Worm (Caenorhabditis elegans) whole organism, early embryonic: ENCODE measurements around the gene nhr-3.
A peak's percentile ranks its signal among the peaks of the same experiment; 100 is the strongest.

ENCODE experiments used
- B0310.2 ChIP-seq: sonication (generic microtip); optimal IDR thresholded peaks from 2 replicates; lab custom pipeline; 2016; ENCODE audit warnings: mild to moderate bottlenecking, missing genetic modification characterization, missing compliant biosample characterization
- F13C5.2 ChIP-seq: sonication (generic microtip); optimal IDR thresholded peaks from 2 replicates; lab custom pipeline; 2017; ENCODE audit warnings: mild to moderate bottlenecking, missing genetic modification characterization, inconsistent platforms, missing compliant biosample characterization
- aly-1 ChIP-seq: sonication (generic microtip); optimal IDR thresholded peaks from 2 replicates; lab custom pipeline; 2016; ENCODE audit warnings: missing genetic modification characterization, missing compliant biosample characterization
- ama-1 ChIP-seq: fragments of 150-350 bp; optimal IDR thresholded peaks from 2 replicates; lab custom pipeline; 2014
- ceh-13 ChIP-seq: fragments of 200-800 bp; sonication (Bioruptor generic); optimal IDR thresholded peaks from 2 replicates; lab custom pipeline; 2018; ENCODE audit warnings: mild to moderate bottlenecking, missing genetic modification characterization, missing compliant biosample characterization
- ceh-36 ChIP-seq: sonication (generic microtip); optimal IDR thresholded peaks from 2 replicates; lab custom pipeline; 2016; ENCODE audit warnings: missing genetic modification characterization, inconsistent platforms, missing compliant biosample characterization
- ets-7 ChIP-seq: sonication (generic microtip); optimal IDR thresholded peaks from 2 replicates; lab custom pipeline; 2016; ENCODE audit warnings: missing genotype, missing genetic modification characterization, missing compliant biosample characterization
- flt-1 ChIP-seq: fragments of 200-800 bp; sonication (Bioruptor generic); IDR thresholded peaks from 2 replicates; pipeline ENCODE4 v1.3.6; 2022; ENCODE audit warnings: missing genetic modification characterization, missing compliant biosample characterization
- hmbx-1 ChIP-seq: sonication (generic microtip); optimal IDR thresholded peaks from 2 replicates; lab custom pipeline; 2016; ENCODE audit warnings: mild to moderate bottlenecking, missing genetic modification characterization, missing compliant biosample characterization
- hmg-4 ChIP-seq: fragments of 200-800 bp; sonication (Bioruptor generic); optimal IDR thresholded peaks from 2 replicates; lab custom pipeline; 2018; ENCODE audit warnings: mild to moderate bottlenecking, missing genetic modification characterization, missing compliant biosample characterization
- hnd-1 ChIP-seq: sonication (generic microtip); optimal IDR thresholded peaks from 2 replicates; lab custom pipeline; 2016; ENCODE audit warnings: missing genetic modification characterization, missing compliant biosample characterization
- pes-1 ChIP-seq: fragments of 200-800 bp; sonication (Bioruptor generic); IDR thresholded peaks from 2 replicates; pipeline ENCODE4 v1.3.6; 2022; ENCODE audit warnings: missing genetic modification reagents, missing genetic modification characterization, missing compliant biosample characterization
- scrt-1 ChIP-seq: fragments of 200-800 bp; sonication (Bioruptor generic); IDR thresholded peaks from 2 replicates; pipeline ENCODE4 v1.3.6; 2022; ENCODE audit warnings: missing genetic modification characterization, missing compliant biosample characterization
- sea-1 ChIP-seq: fragments of 200-800 bp; sonication (Bioruptor generic); conservative IDR thresholded peaks from 2 replicates; pipeline ENCODE4 v1.3.6; 2022; ENCODE audit warnings: missing genetic modification characterization, missing compliant biosample characterization
- tbx-11 ChIP-seq: fragments of 200-800 bp; sonication (Bioruptor generic); IDR thresholded peaks from 2 replicates; pipeline ENCODE4 v1.3.6; 2022; ENCODE audit warnings: missing genetic modification characterization, missing compliant biosample characterization
- tbx-37 ChIP-seq: fragments of 200-800 bp; sonication (Bioruptor generic); conservative IDR thresholded peaks from 2 replicates; pipeline ENCODE4 v1.3.6; 2022; ENCODE audit warnings: missing genetic modification reagents, missing genetic modification characterization, missing compliant biosample characterization
- tra-4 ChIP-seq: sonication (generic microtip); optimal IDR thresholded peaks from 2 replicates; lab custom pipeline; 2017; ENCODE audit warnings: missing genetic modification characterization, missing compliant biosample characterization

nhr-3 gene

ce11 chrX:14599245-14599644 lies 40.9 kb downstream of the nhr-3 start, which contains the start of gene C44H4.6:
Gene C44H4.6 (minus strand): TSS chrX:14599345.
- TF ChIP-seq scrt-1 (no peak), aly-1 (tag; lab: Kevin White, UChicago) (no peak)

ce11 chrX:14602676-14603075 lies 44.4 kb downstream of the nhr-3 start, which contains the start of gene eor-2:
Gene eor-2 (plus strand): TSS chrX:14603017.
- TF ChIP-seq ceh-13 (GFP tag; lab: Kevin White, UChicago) (no peak), sea-1 (GFP tag; lab: Robert Waterston, UW) (no peak), aly-1 (tag; lab: Kevin White, UChicago) (no peak), tra-4 (tag; lab: Kevin White, UChicago) (no peak), F13C5.2 (tag; lab: Kevin White, UChicago) (peak; percentile 27), tbx-37 (no peak), hmg-4 (GFP tag; lab: Kevin White, UChicago) (no peak), flt-1 (GFP tag; lab: Robert Waterston, UW) (peak; percentile 3; the same call in 1 of the 2 replicates), ceh-36 (no peak)

- TF ChIP-seq hmbx-1 (tag; lab: Kevin White, UChicago) (no peak), flt-1 (GFP tag; lab: Robert Waterston, UW) (no peak), ceh-36 (no peak), hmg-4 (GFP tag; lab: Kevin White, UChicago) (no peak), ceh-13 (GFP tag; lab: Kevin White, UChicago) (no peak), aly-1 (tag; lab: Kevin White, UChicago) (no peak), tbx-37 (no peak), tra-4 (tag; lab: Kevin White, UChicago) (no peak), sea-1 (GFP tag; lab: Robert Waterston, UW) (no peak), pes-1 (GFP tag; lab: Robert Waterston, UW) (no peak), F13C5.2 (tag; lab: Kevin White, UChicago) (no peak), ama-1 (lab: Kevin White, UChicago) (no peak), ets-7 (tag; lab: Kevin White, UChicago) (no peak), tbx-11 (GFP tag; lab: Robert Waterston, UW) (no peak), hnd-1 (tag; lab: Kevin White, UChicago) (no peak), scrt-1 (no peak), B0310.2 (tag; lab: Kevin White, UChicago) (no peak)
Measured at ce11 chrX:14607770-14608169, 49.5 kb downstream of the nhr-3 start.

- TF ChIP-seq hmg-4 (GFP tag; lab: Kevin White, UChicago), result peak; percentile 15
- TF ChIP-seq ceh-13 (GFP tag; lab: Kevin White, UChicago), result no peak
- peak; percentile 63 for TF ChIP-seq aly-1 (tag; lab: Kevin White, UChicago)
Measured at ce11 chrX:14610093-14610763, 51.9 kb downstream of the nhr-3 start.
